Worm (Caenorhabditis elegans) whole organism, L1 larva: ENCODE measurements around the gene lir-1.

Experiments used
- aly-2 ChIP-seq: fragments of 150-350 bp; optimal IDR thresholded peaks from 2 replicates; lab custom pipeline; 2014; ENCODE audit warnings: missing biosample characterization, missing genetic modification characterization
- grh-1 ChIP-seq: fragments of 200-800 bp; sonication (Bioruptor generic); IDR thresholded peaks from 2 replicates; pipeline ENCODE4 v1.3.6; 2022; ENCODE audit warnings: missing genetic modification reagents, missing genetic modification characterization, missing compliant biosample characterization
- lin-35 ChIP-seq, 2 experiments: fragments of 150-350 bp; optimal IDR thresholded peaks; 2 replicates each; lab custom pipeline; 2014; ENCODE audit warnings: missing biosample characterization in 2 of 2, missing genetic modification characterization in 2 of 2, missing genetic modification reagents in 2 of 2
- mep-1 ChIP-seq: fragments of 150-350 bp; optimal IDR thresholded peaks from 2 replicates; lab custom pipeline; 2014; ENCODE audit warnings: missing biosample characterization, missing genetic modification characterization
- nhr-11 ChIP-seq: fragments of 150-350 bp; optimal IDR thresholded peaks from 2 replicates; lab custom pipeline; 2014; ENCODE audit warnings: missing biosample characterization, missing genetic modification characterization
- sox-4 ChIP-seq: sonication (generic microtip); optimal IDR thresholded peaks from 2 replicates; lab custom pipeline; 2016; ENCODE audit warnings: missing genetic modification characterization, missing compliant biosample characterization
- unc-130 ChIP-seq: fragments of 150-350 bp; optimal IDR thresholded peaks from 2 replicates; lab custom pipeline; 2017; ENCODE audit warnings: missing biosample characterization, missing genetic modification characterization, inconsistent platforms
- zip-4 ChIP-seq: fragments of 200-800 bp; sonication (Bioruptor generic); optimal IDR thresholded peaks from 2 replicates; lab custom pipeline; 2018; ENCODE audit warnings: mild to moderate bottlenecking, missing genetic modification characterization, moderate library complexity, missing compliant biosample characterization
- ztf-11 ChIP-seq, 2 experiments: sonication (generic microtip); optimal IDR thresholded peaks; 2 replicates each; lab custom pipeline; 2016 to 2017; ENCODE audit warnings: missing genetic modification characterization in 2 of 2, missing biosample characterization in 1 of 2, missing compliant biosample characterization in 1 of 2

- TF ChIP-seq mep-1 (no peak), zip-4 (GFP tag; lab: Kevin White, UChicago) (no peak), sox-4 (no peak), unc-130 (tag; lab: Kevin White, UChicago) (no peak), ztf-11 (tag; optimal IDR thresholded peaks at IDR 0.05; lab: Kevin White, UChicago) (no peak), nhr-11 (tag; lab: Kevin White, UChicago) (no peak), lin-35 (GFP tag; optimal IDR thresholded peaks at IDR 0.05; lab: Kevin White, UChicago) (no peak), aly-2 (no peak), grh-1 (no peak)
Observed at ce11 chrII:7719039-7719438, 47.2 kb downstream of the lir-1 start.
